Worm (Caenorhabditis elegans): Measurements from ENCODE around the gene srj-24.

DNA sequence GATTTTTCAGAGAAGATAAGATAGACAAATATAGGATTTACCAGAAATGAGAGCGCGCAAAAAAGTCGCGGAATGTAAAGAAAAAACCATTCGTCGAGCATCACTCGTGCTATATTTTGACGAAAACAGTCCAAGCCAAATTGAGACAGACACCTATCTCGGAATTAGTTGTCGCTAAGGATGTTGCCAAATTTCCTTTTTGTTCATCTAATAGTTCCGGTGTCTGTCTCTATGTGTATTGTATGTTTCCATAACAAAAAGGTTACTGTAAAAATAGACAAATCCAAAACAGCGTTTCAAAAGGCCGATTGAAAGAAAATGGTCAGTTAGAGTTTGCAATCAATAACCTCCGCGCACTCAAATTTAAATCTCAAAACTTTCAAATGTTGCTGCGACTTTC is 44.0 kb downstream of the srj-24 start, which contains the start of gene srj-53:
- no peak for TF ChIP-seq ceh-82 (tag; optimal IDR thresholded peaks at IDR 0.05)
- no peak for TF ChIP-seq skn-1 (tag; optimal IDR thresholded peaks at IDR 0.05)
